Fruit fly (Drosophila melanogaster) whole organism, embryonic: Measurements from ENCODE around the gene CG31468.
A peak's percentile ranks its signal among the peaks of the same experiment; 100 is the strongest.

Experiments
- Asciz ChIP-seq: fragments of 200-800 bp; sonication (Bioruptor generic); optimal IDR thresholded peaks from 2 replicates; lab custom pipeline; 2017; ENCODE audit warnings: missing biosample characterization, mild to moderate bottlenecking, missing genetic modification characterization, missing genetic modification reagents
- B-H2 ChIP-seq: fragments of 200-800 bp; sonication (Bioruptor generic); optimal IDR thresholded peaks from 2 replicates; lab custom pipeline; 2018; ENCODE audit warnings: missing biosample characterization, mild to moderate bottlenecking, missing genetic modification characterization
- BtbVII ChIP-seq: fragments of 200-800 bp; sonication (Bioruptor generic); optimal IDR thresholded peaks from 3 replicates; lab custom pipeline; 2017; ENCODE audit warnings: missing biosample characterization, mild to moderate bottlenecking, missing genetic modification characterization
- CG10462 ChIP-seq: fragments of 200-800 bp; sonication (Bioruptor generic); optimal IDR thresholded peaks from 2 replicates; lab custom pipeline; 2016; ENCODE audit warnings: missing biosample characterization, missing genetic modification characterization
- CG10979 ChIP-seq: fragments of 200-800 bp; sonication (Bioruptor generic); optimal IDR thresholded peaks from 2 replicates; lab custom pipeline; 2018; ENCODE audit warnings: missing biosample characterization, mild to moderate bottlenecking, missing genetic modification characterization, moderate library complexity
- CG11398 ChIP-seq: fragments of 200-800 bp; sonication (Bioruptor generic); optimal IDR thresholded peaks from 2 replicates; lab custom pipeline; 2016; ENCODE audit warnings: missing biosample characterization, missing genetic modification characterization
- CG12104 ChIP-seq: fragments of 200-800 bp; sonication (Bioruptor generic); optimal IDR thresholded peaks from 3 replicates; lab custom pipeline; 2016; ENCODE audit warnings: missing biosample characterization, missing genetic modification characterization
- CG12659 ChIP-seq: fragments of 200-800 bp; sonication (Bioruptor generic); optimal IDR thresholded peaks from 3 replicates; lab custom pipeline; 2017; ENCODE audit warnings: mild to moderate bottlenecking, missing biosample characterization, missing genetic modification reagents, missing genetic modification characterization
- CG14014 ChIP-seq: fragments of 200-800 bp; sonication (Bioruptor generic); IDR thresholded peaks from 2 replicates; pipeline ENCODE4 v1.3.6; 2022; ENCODE audit warnings: missing biosample characterization, missing genetic modification characterization
- CG15073 ChIP-seq: fragments of 200-800 bp; sonication (Bioruptor generic); optimal IDR thresholded peaks from 2 replicates; lab custom pipeline; 2016; ENCODE audit warnings: missing biosample characterization, missing genetic modification characterization
- CG17359 ChIP-seq: fragments of 200-800 bp; sonication (Bioruptor generic); optimal IDR thresholded peaks from 3 replicates; lab custom pipeline; 2018; ENCODE audit warnings: missing biosample characterization, mild to moderate bottlenecking, missing genetic modification characterization, moderate library complexity
- CG2712 ChIP-seq: fragments of 200-800 bp; optimal IDR thresholded peaks from 3 replicates; lab custom pipeline; 2019; ENCODE audit warnings: missing biosample characterization, mild to moderate bottlenecking, missing genetic modification characterization, moderate library complexity
- CG3847 ChIP-seq: fragments of 200-800 bp; sonication (Bioruptor generic); IDR thresholded peaks from 2 replicates; pipeline ENCODE4 v1.3.6; 2022; ENCODE audit warnings: missing biosample characterization, missing genetic modification characterization
- CG4617 ChIP-seq: fragments of 200-800 bp; sonication (Bioruptor generic); optimal IDR thresholded peaks from 3 replicates; lab custom pipeline; 2016; ENCODE audit warnings: missing biosample characterization, missing genetic modification characterization, borderline replicate concordance
- Camta ChIP-seq: fragments of 200-800 bp; sonication (Bioruptor generic); optimal IDR thresholded peaks from 2 replicates; lab custom pipeline; 2016; ENCODE audit warnings: missing biosample characterization, missing genetic modification characterization
- Chrac-16 ChIP-seq: fragments of 200-800 bp; sonication (Bioruptor generic); optimal IDR thresholded peaks from 3 replicates; lab custom pipeline; 2016; ENCODE audit warnings: missing biosample characterization, missing genetic modification characterization
- Dek ChIP-seq: fragments of 200-800 bp; sonication (Bioruptor generic); optimal IDR thresholded peaks from 3 replicates; lab custom pipeline; 2019; ENCODE audit warnings: missing biosample characterization, mild to moderate bottlenecking, missing genetic modification characterization, moderate library complexity
- Ets65A ChIP-seq: fragments of 200-800 bp; sonication (Bioruptor generic); peaks from one replicate; lab custom pipeline; 2016; ENCODE audit warnings: missing biosample characterization, missing genetic modification characterization
- Fer2 ChIP-seq: fragments of 200-800 bp; sonication (Bioruptor generic); optimal IDR thresholded peaks from 2 replicates; lab custom pipeline; 2018; ENCODE audit warnings: missing biosample characterization, mild to moderate bottlenecking, missing genetic modification characterization, moderate library complexity
- H15 ChIP-seq: fragments of 200-800 bp; sonication (Bioruptor generic); IDR thresholded peaks from 3 replicates; pipeline ENCODE4 v1.3.6; 2022; ENCODE audit warnings: missing biosample characterization, missing genetic modification characterization
- HLH4C ChIP-seq: fragments of 200-800 bp; sonication (Bioruptor generic); IDR thresholded peaks from 3 replicates; pipeline ENCODE4 v1.3.6; 2022; ENCODE audit warnings: missing biosample characterization, missing genetic modification characterization; ENCODE audit not compliant: partially characterized antibody
- Hey ChIP-seq: fragments of 200-800 bp; sonication (Bioruptor generic); optimal IDR thresholded peaks from 3 replicates; lab custom pipeline; 2018; ENCODE audit warnings: missing biosample characterization, mild to moderate bottlenecking, missing genetic modification characterization
- Hr51 ChIP-seq, 2 experiments: fragments of 200-800 bp; sonication (Bioruptor generic); optimal IDR thresholded peaks; 2 replicates in 1 of 2; 3 replicates in 1 of 2; lab custom pipeline; 2016 to 2018; ENCODE audit warnings: missing biosample characterization in 2 of 2, missing genetic modification characterization in 2 of 2, mild to moderate bottlenecking in 1 of 2, moderate library complexity in 1 of 2
- Hsf ChIP-seq: fragments of 200-800 bp; sonication (Bioruptor generic); optimal IDR thresholded peaks from 3 replicates; lab custom pipeline; 2016; ENCODE audit warnings: missing biosample characterization, missing genetic modification characterization
- Kr ChIP-seq: fragments of 200-800 bp; sonication (Bioruptor generic); optimal IDR thresholded peaks from 2 replicates; lab custom pipeline; 2017; ENCODE audit warnings: missing biosample characterization, mild to moderate bottlenecking, missing genetic modification characterization
- NK7.1 ChIP-seq: fragments of 200-800 bp; sonication (Bioruptor generic); optimal IDR thresholded peaks from 3 replicates; lab custom pipeline; 2016; ENCODE audit warnings: missing biosample characterization, missing genetic modification characterization
- Pdp1 ChIP-seq, 2 experiments: fragments of 200-800 bp; sonication (Bioruptor generic); optimal IDR thresholded peaks; 3 replicates each; lab custom pipeline; 2016; ENCODE audit warnings: missing biosample characterization in 2 of 2, missing genetic modification characterization in 2 of 2, mild to moderate bottlenecking in 1 of 2, moderate library complexity in 1 of 2
- Six4 ChIP-seq: fragments of 200-800 bp; sonication (Bioruptor generic); optimal IDR thresholded peaks from 2 replicates; lab custom pipeline; 2016; ENCODE audit warnings: missing biosample characterization, missing genetic modification characterization
- Spps ChIP-seq: fragments of 200-800 bp; sonication (Bioruptor generic); optimal IDR thresholded peaks from 2 replicates; lab custom pipeline; 2018; ENCODE audit warnings: missing biosample characterization, mild to moderate bottlenecking, missing genetic modification characterization
- Xrp1 ChIP-seq: fragments of 200-800 bp; sonication (Bioruptor generic); IDR thresholded peaks from 2 replicates; pipeline ENCODE4 v1.3.6; 2022; ENCODE audit warnings: missing biosample characterization, missing genetic modification characterization
- br ChIP-seq: fragments of >200 bp; optimal IDR thresholded peaks from 2 replicates; lab custom pipeline; 2017
- btn ChIP-seq: fragments of 200-800 bp; sonication (Bioruptor generic); optimal IDR thresholded peaks from 2 replicates; lab custom pipeline; 2016; ENCODE audit warnings: missing biosample characterization, missing genetic modification characterization
- cato ChIP-seq: fragments of 200-800 bp; sonication (Bioruptor generic); optimal IDR thresholded peaks from 2 replicates; lab custom pipeline; 2016; ENCODE audit warnings: missing biosample characterization, missing genetic modification characterization, borderline replicate concordance
- cg ChIP-seq: fragments of 200-800 bp; sonication (Bioruptor generic); optimal IDR thresholded peaks from 3 replicates; lab custom pipeline; 2019; ENCODE audit warnings: missing biosample characterization, mild to moderate bottlenecking, missing genetic modification characterization, moderate library complexity
- chinmo ChIP-seq: fragments of 200-800 bp; sonication (Bioruptor generic); IDR thresholded peaks from 4 replicates; pipeline ENCODE4 v1.3.6; 2022; ENCODE audit warnings: missing biosample characterization, missing genetic modification characterization; ENCODE audit not compliant: partially characterized antibody
- ci ChIP-seq: fragments of 200-800 bp; sonication (Bioruptor generic); IDR thresholded peaks from 3 replicates; pipeline ENCODE4 v1.3.6; 2022; ENCODE audit warnings: missing biosample characterization, missing genetic modification characterization
- crc ChIP-seq: fragments of 200-800 bp; sonication (Bioruptor generic); optimal IDR thresholded peaks from 2 replicates; lab custom pipeline; 2016; ENCODE audit warnings: missing biosample characterization, missing genetic modification characterization
- disco-r ChIP-seq: fragments of 200-800 bp; sonication (Bioruptor generic); optimal IDR thresholded peaks from 2 replicates; lab custom pipeline; 2016; ENCODE audit warnings: missing biosample characterization, missing genetic modification characterization
- en ChIP-seq: fragments of 200-800 bp; sonication (Bioruptor generic); optimal IDR thresholded peaks from 2 replicates; lab custom pipeline; 2016; ENCODE audit warnings: missing biosample characterization, missing genetic modification characterization
- hb ChIP-seq: fragments of 200-800 bp; sonication (Bioruptor generic); IDR thresholded peaks from 3 replicates; pipeline ENCODE4 v1.3.6; 2022; ENCODE audit warnings: missing biosample characterization, missing genetic modification characterization; ENCODE audit not compliant: partially characterized antibody
- hth ChIP-seq: fragments of >200 bp; optimal IDR thresholded peaks from 2 replicates; lab custom pipeline; 2017; ENCODE audit warnings: inconsistent platforms
- luna ChIP-seq: fragments of 200-800 bp; sonication (Bioruptor generic); optimal IDR thresholded peaks from 2 replicates; lab custom pipeline; 2016; ENCODE audit warnings: missing biosample characterization, missing genetic modification characterization
- ranshi ChIP-seq: fragments of 200-800 bp; sonication (Bioruptor generic); IDR thresholded peaks from 2 replicates; pipeline ENCODE4 v1.3.6; 2022; ENCODE audit warnings: missing biosample characterization, missing genetic modification characterization
- seq ChIP-seq: fragments of 200-800 bp; sonication (Bioruptor generic); IDR thresholded peaks from 2 replicates; pipeline ENCODE4 v1.3.6; 2022; ENCODE audit warnings: missing biosample characterization, missing genetic modification characterization
- sqz ChIP-seq: fragments of 200-800 bp; sonication (Bioruptor generic); optimal IDR thresholded peaks from 3 replicates; lab custom pipeline; 2018; ENCODE audit warnings: missing biosample characterization, mild to moderate bottlenecking, missing genetic modification characterization
- tap ChIP-seq: fragments of 200-800 bp; optimal IDR thresholded peaks from 3 replicates; lab custom pipeline; 2019; ENCODE audit warnings: missing biosample characterization, mild to moderate bottlenecking, missing genetic modification characterization, moderate library complexity
- tup ChIP-seq: fragments of 200-800 bp; sonication (Bioruptor generic); optimal IDR thresholded peaks from 2 replicates; lab custom pipeline; 2016; ENCODE audit warnings: missing biosample characterization, mild to moderate bottlenecking, missing genetic modification characterization, moderate library complexity
- twi ChIP-seq: fragments of 200-800 bp; optimal IDR thresholded peaks from 2 replicates; lab custom pipeline; 2019; ENCODE audit warnings: missing biosample characterization, mild to moderate bottlenecking, missing genetic modification characterization, moderate library complexity
- vvl ChIP-seq: fragments of 200-800 bp; sonication (Bioruptor generic); IDR thresholded peaks from 2 replicates; pipeline ENCODE4 v1.3.6; 2022; ENCODE audit warnings: missing biosample characterization, missing genetic modification characterization
- wdn ChIP-seq: fragments of 200-800 bp; sonication (Bioruptor generic); IDR thresholded peaks from 2 replicates; pipeline ENCODE4 v1.3.6; 2022; ENCODE audit warnings: missing biosample characterization, missing genetic modification characterization

The CG31468 gene

dm6 chr3R:23722680-23723372 is 22.7 kb upstream of the CG31468 start, which contains the start of gene CG10365 (continued):
- TF ChIP-seq BtbVII (GFP tag; lab: Kevin White, UChicago) (peak; percentile 89), Six4 (GFP tag; lab: Kevin White, UChicago) (peak; percentile 49), CG4617 (GFP tag; lab: Kevin White, UChicago) (peak; percentile 3), CG10979 (peak; percentile 82), Ets65A (GFP tag; lab: Kevin White, UChicago) (no peak), Kr (GFP tag; lab: Kevin White, UChicago) (no peak), Dek (peak; percentile 90), seq (GFP tag; lab: Robert Waterston, UW) (peak; percentile 67), CG2712 (tag; lab: Kevin White, UChicago) (peak; percentile 84), tup (no peak), HLH4C (GFP tag; lab: Robert Waterston, UW) (no peak), en (GFP tag; lab: Kevin White, UChicago) (no peak), CG10462 (GFP tag; lab: Kevin White, UChicago) (peak; percentile 55), CG17359 (peak; percentile 93), hb (GFP tag; lab: Robert Waterston, UW) (no peak), luna (GFP tag; lab: Kevin White, UChicago) (no peak), ranshi (GFP tag; lab: Robert Waterston, UW) (peak; percentile 88), br (lab: Kevin White, UChicago) (no peak), wdn (GFP tag; lab: Robert Waterston, UW) (peak; percentile 70), Xrp1 (GFP tag; lab: Robert Waterston, UW) (peak; percentile 86), CG14014 (GFP tag; lab: Robert Waterston, UW) (peak; percentile 92), cato (peak; percentile 23), Hsf (GFP tag; lab: Kevin White, UChicago) (peak; percentile 38), H15 (peak; percentile 67), CG15073 (no peak), Pdp1 (GFP tag; optimal IDR thresholded peaks at IDR 0.05; lab: Kevin White, UChicago) (peak in 1 of 2 experiments; percentile 96), cg (no peak), Chrac-16 (GFP tag; lab: Kevin White, UChicago) (peak; percentile 74), btn (no peak), vvl (GFP tag; lab: Robert Waterston, UW) (peak; percentile 93), chinmo (GFP tag; lab: Robert Waterston, UW) (peak; percentile 89; the same call in 3 of the 4 replicates), CG11398 (GFP tag; lab: Kevin White, UChicago) (no peak), B-H2 (GFP tag; lab: Kevin White, UChicago) (peak; percentile 59), CG3847 (GFP tag; lab: Robert Waterston, UW) (peak; percentile 81), tap (tag; lab: Kevin White, UChicago) (peak; percentile 71), Spps (tag; lab: Kevin White, UChicago) (peak; percentile 4), Fer2 (tag; lab: Kevin White, UChicago) (peak; percentile 75), disco-r (GFP tag; lab: Kevin White, UChicago) (no peak), crc (GFP tag; lab: Kevin White, UChicago) (no peak), Camta (GFP tag; lab: Kevin White, UChicago) (peak; percentile 17), NK7.1 (GFP tag; lab: Kevin White, UChicago) (no peak), Hr51 (GFP tag; optimal IDR thresholded peaks at IDR 0.05; lab: Kevin White, UChicago) (peak in 1 of 2 experiments; percentile 97), CG12104 (GFP tag; lab: Kevin White, UChicago) (peak; percentile 74), Asciz (GFP tag; lab: Kevin White, UChicago) (peak; percentile 87), sqz (GFP tag; lab: Kevin White, UChicago) (peak; percentile 52), hth (lab: Kevin White, UChicago) (no peak), Hey (tag; lab: Kevin White, UChicago) (no peak), twi (no peak), CG12659 (peak; percentile 93), ci (GFP tag; lab: Robert Waterston, UW) (peak; percentile 61; the same call in 1 of the 3 replicates)
